Comparison of ENCODE assay signal across 1 fruit fly cellular context in genomic region chr3R:5672658-5673217, dm6.
A peak's percentile ranks its signal among the peaks of the same experiment; 100 is the strongest.
TF ChIP-seq lines count a peak whose summit lies in the region.

No protein-coding gene starts in this region.

TF ChIP-seq in whole organism, embryonic, 481 proteins besides CTCF, POLR2A, EP300 and RAD21 (continued from another document and continues in another):
- TF ChIP-seq CG10543 (GFP tag; optimal IDR thresholded peaks at IDR 0.05; lab: Kevin White, UChicago) (peak; percentile 97), CG7357 (GFP tag; IDR thresholded peaks at IDR 0.05; lab: Robert Waterston, UW) (no peak), Bdp1 (GFP tag; optimal IDR thresholded peaks at IDR 0.05; lab: Kevin White, UChicago) (peak; percentile 23), CG7987 (GFP tag; optimal IDR thresholded peaks at IDR 0.05; lab: Kevin White, UChicago) (peak; percentile 97), Fer3 (tag; optimal IDR thresholded peaks at IDR 0.05; lab: Kevin White, UChicago) (peak; percentile 71), CG17829 (tag; optimal IDR thresholded peaks at IDR 0.05; lab: Kevin White, UChicago) (peak; percentile 62), ab (GFP tag; optimal IDR thresholded peaks at IDR 0.05; lab: Kevin White, UChicago) (no peak), Ssrp (tag; optimal IDR thresholded peaks at IDR 0.05; lab: Kevin White, UChicago) (no peak), Pdp1 (GFP tag; optimal IDR thresholded peaks at IDR 0.05; lab: Kevin White, UChicago) (peak; percentile 30 to 83), CG9817 (tag; optimal IDR thresholded peaks at IDR 0.05; lab: Kevin White, UChicago) (no peak), zf30C (GFP tag; optimal IDR thresholded peaks at IDR 0.05; lab: Kevin White, UChicago) (peak; percentile 37), Mes4 (GFP tag; optimal IDR thresholded peaks at IDR 0.05; lab: Kevin White, UChicago) (peak; percentile 64), BEAF-32 (GFP tag; optimal IDR thresholded peaks at IDR 0.05; lab: Kevin White, UChicago) (no peak), CG10267 (tag; optimal IDR thresholded peaks at IDR 0.05; lab: Kevin White, UChicago) (peak; percentile 44), CG6272 (GFP tag; IDR thresholded peaks at IDR 0.05; lab: Robert Waterston, UW) (no peak), CG12219 (GFP tag; optimal IDR thresholded peaks at IDR 0.05; lab: Kevin White, UChicago) (peak; percentile 77), crp (GFP tag; optimal IDR thresholded peaks at IDR 0.05; lab: Kevin White, UChicago) (peak in 1 of 2 experiments; percentile 52), Ets65A (GFP tag; lab: Kevin White, UChicago) (peak; percentile 79), Poxn (GFP tag; IDR thresholded peaks at IDR 0.05; lab: Robert Waterston, UW) (no peak), Dref (GFP tag; IDR thresholded peaks at IDR 0.05; lab: Robert Waterston, UW) (no peak), NC2α (GFP tag; optimal IDR thresholded peaks at IDR 0.05; lab: Kevin White, UChicago) (peak; percentile 58), CG6683 (GFP tag; optimal IDR thresholded peaks at IDR 0.05; lab: Kevin White, UChicago) (peak; percentile 81), Eip74EF (GFP tag; optimal IDR thresholded peaks at IDR 0.05; lab: Kevin White, UChicago) (peak in 1 of 2 experiments; percentile 91), Ada2b (GFP tag; IDR thresholded peaks at IDR 0.05; lab: Robert Waterston, UW) (no peak), D19A (tag; optimal IDR thresholded peaks at IDR 0.05; lab: Kevin White, UChicago) (peak; percentile 65), CG12155 (GFP tag; optimal IDR thresholded peaks at IDR 0.05; lab: Kevin White, UChicago) (no peak), CG14965 (GFP tag; optimal IDR thresholded peaks at IDR 0.05; lab: Kevin White, UChicago; ENCODE audit: borderline replicate concordance) (peak; percentile 14), Hr78 (GFP tag; optimal IDR thresholded peaks at IDR 0.05; lab: Kevin White, UChicago) (peak in 1 of 2 experiments; percentile 5), pita (GFP tag; optimal IDR thresholded peaks at IDR 0.05; lab: Kevin White, UChicago) (no peak), btn (GFP tag; optimal IDR thresholded peaks at IDR 0.05; lab: Kevin White, UChicago) (peak; percentile 57), CG12744 (GFP tag; optimal IDR thresholded peaks at IDR 0.05; lab: Kevin White, UChicago) (no peak), CG2678 (tag; optimal IDR thresholded peaks at IDR 0.05; lab: Kevin White, UChicago) (no peak), inv (GFP tag; IDR thresholded peaks at IDR 0.05; lab: Robert Waterston, UW; ENCODE audit: partially characterized antibody) (no peak), Ravus (GFP tag; IDR thresholded peaks at IDR 0.05; lab: Robert Waterston, UW) (no peak), Mad (GFP tag; optimal IDR thresholded peaks at IDR 0.05; lab: Kevin White, UChicago) (peak; percentile 77), Sry-δ (GFP tag; optimal IDR thresholded peaks at IDR 0.05; lab: Kevin White, UChicago) (peak; percentile 7), Dbx (GFP tag; IDR thresholded peaks at IDR 0.05; lab: Robert Waterston, UW) (peak; percentile 52; the same call in 1 of the 3 replicates), NK7.1 (GFP tag; optimal IDR thresholded peaks at IDR 0.05; lab: Kevin White, UChicago) (peak; percentile 71), Hr3 (GFP tag; optimal IDR thresholded peaks at IDR 0.05; lab: Kevin White, UChicago) (peak; percentile 11), CG2120 (GFP tag; optimal IDR thresholded peaks at IDR 0.05; lab: Kevin White, UChicago) (peak; percentile 54), tgo (GFP tag; IDR thresholded peaks at IDR 0.05; lab: Robert Waterston, UW) (no peak), ftz-f1 (GFP tag; optimal IDR thresholded peaks at IDR 0.05; lab: Kevin White, UChicago) (peak; percentile 71), sima (GFP tag; optimal IDR thresholded peaks at IDR 0.05; lab: Kevin White, UChicago) (peak; percentile 32), Deaf1 (tag; optimal IDR thresholded peaks at IDR 0.05; lab: Kevin White, UChicago) (no peak), CG4820 (GFP tag; optimal IDR thresholded peaks at IDR 0.05; lab: Kevin White, UChicago) (peak; percentile 22), Camta (GFP tag; optimal IDR thresholded peaks at IDR 0.05; lab: Kevin White, UChicago) (peak; percentile 49), CG8765 (GFP tag; IDR thresholded peaks at IDR 0.05; lab: Robert Waterston, UW) (no peak), al (GFP tag; IDR thresholded peaks at IDR 0.05; lab: Robert Waterston, UW) (no peak), Lim3 (GFP tag; IDR thresholded peaks at IDR 0.05; lab: Robert Waterston, UW) (no peak), dimm (GFP tag; IDR thresholded peaks at IDR 0.05; lab: Robert Waterston, UW) (no peak), CG10209 (GFP tag; optimal IDR thresholded peaks at IDR 0.05; lab: Kevin White, UChicago) (peak; percentile 78), GATAe (GFP tag; conservative IDR thresholded peaks at IDR 0.05; lab: Robert Waterston, UW) (no peak), Atf6 (GFP tag; IDR thresholded peaks at IDR 0.05; lab: Robert Waterston, UW) (peak; percentile 62), Stat92E (GFP tag; optimal IDR thresholded peaks at IDR 0.05; lab: Kevin White, UChicago) (peak in 1 of 3 experiments; percentile 67), B-H1 (GFP tag; IDR thresholded peaks at IDR 0.05; lab: Robert Waterston, UW) (peak; percentile 26; the same call in 1 of the 3 replicates), CG13775 (GFP tag; optimal IDR thresholded peaks at IDR 0.05; lab: Kevin White, UChicago) (peak; percentile 39), NFAT (GFP tag; IDR thresholded peaks at IDR 0.05; lab: Robert Waterston, UW) (no peak), tx (GFP tag; optimal IDR thresholded peaks at IDR 0.05; lab: Kevin White, UChicago) (no peak), CG18599 (GFP tag; optimal IDR thresholded peaks at IDR 0.05; lab: Kevin White, UChicago) (peak; percentile 92), CG14860 (GFP tag; IDR thresholded peaks at IDR 0.05; lab: Robert Waterston, UW; ENCODE audit: partially characterized antibody) (no peak), CG9932 (GFP tag; IDR thresholded peaks at IDR 0.05; lab: Robert Waterston, UW) (0 out of 2 replicates have a peak, but pooled peaks have one; percentile 12), Nf-YC (tag; optimal IDR thresholded peaks at IDR 0.05; lab: Kevin White, UChicago) (no peak), CG3163 (GFP tag; optimal IDR thresholded peaks at IDR 0.05; lab: Kevin White, UChicago) (peak; percentile 44), Hey (tag; optimal IDR thresholded peaks at IDR 0.05; lab: Kevin White, UChicago) (peak; percentile 85), az2 (GFP tag; optimal IDR thresholded peaks at IDR 0.05; lab: Kevin White, UChicago) (no peak), fd102C (GFP tag; optimal IDR thresholded peaks at IDR 0.05; lab: Kevin White, UChicago) (peak; percentile 67), pho (GFP tag; optimal IDR thresholded peaks at IDR 0.05; lab: Kevin White, UChicago) (peak; percentile 18), CG8388 (GFP tag; optimal IDR thresholded peaks at IDR 0.05; lab: Kevin White, UChicago) (peak; percentile 40), Atf-2 (GFP tag; optimal IDR thresholded peaks at IDR 0.05; lab: Kevin White, UChicago) (peak; percentile 33), CG7556 (GFP tag; optimal IDR thresholded peaks at IDR 0.05; lab: Kevin White, UChicago) (peak; percentile 79), CG8478 (optimal IDR thresholded peaks at IDR 0.05; lab: Kevin White, UChicago) (no peak), amos (GFP tag; IDR thresholded peaks at IDR 0.05; lab: Robert Waterston, UW; ENCODE audit: partially characterized antibody) (no peak; the same call in 1 of the 2 replicates), pan (optimal IDR thresholded peaks at IDR 0.05; lab: Kevin White, UChicago) (no peak), pan (GFP tag; optimal IDR thresholded peaks at IDR 0.05 in 1 of 2, IDR thresholded peaks at IDR 0.05 in 1 of 2) (peak in 1 of 2 experiments; percentile 47), disco-r (GFP tag; optimal IDR thresholded peaks at IDR 0.05; lab: Kevin White, UChicago) (peak; percentile 25), CG7271 (tag; optimal IDR thresholded peaks at IDR 0.05; lab: Kevin White, UChicago) (peak; percentile 73), Hand (GFP tag; optimal IDR thresholded peaks at IDR 0.05; lab: Kevin White, UChicago) (peak; percentile 76), CG1647 (GFP tag; optimal IDR thresholded peaks at IDR 0.05; lab: Kevin White, UChicago) (no peak), YL-1 (GFP tag; optimal IDR thresholded peaks at IDR 0.05; lab: Kevin White, UChicago) (peak; percentile 95), CG15011 (GFP tag; optimal IDR thresholded peaks at IDR 0.05; lab: Kevin White, UChicago) (peak; percentile 80), CG30020 (tag; optimal IDR thresholded peaks at IDR 0.05; lab: Kevin White, UChicago) (peak; percentile 21), lbe (GFP tag; optimal IDR thresholded peaks at IDR 0.05; lab: Kevin White, UChicago) (peak; percentile 12), pfk (GFP tag; optimal IDR thresholded peaks at IDR 0.05; lab: Kevin White, UChicago) (peak; percentile 79), wek (GFP tag; optimal IDR thresholded peaks at IDR 0.05; lab: Kevin White, UChicago) (peak; percentile 96), trem (tag; optimal IDR thresholded peaks at IDR 0.05; lab: Kevin White, UChicago) (peak; percentile 25), CHES-1-like (GFP tag; optimal IDR thresholded peaks at IDR 0.05; lab: Kevin White, UChicago) (peak; percentile 57), CG18011 (GFP tag; optimal IDR thresholded peaks at IDR 0.05; lab: Kevin White, UChicago) (peak; percentile 63), Dek (tag; optimal IDR thresholded peaks at IDR 0.05; lab: Kevin White, UChicago) (peak; percentile 57), Side (GFP tag; optimal IDR thresholded peaks at IDR 0.05; lab: Kevin White, UChicago) (peak; percentile 88), pzg (GFP tag; optimal IDR thresholded peaks at IDR 0.05; lab: Kevin White, UChicago) (peak; percentile 19), CG42726 (GFP tag; IDR thresholded peaks at IDR 0.05; lab: Robert Waterston, UW; ENCODE audit: partially characterized antibody) (no peak), nau (GFP tag; optimal IDR thresholded peaks at IDR 0.05; lab: Kevin White, UChicago) (no peak), slbo (GFP tag; IDR thresholded peaks at IDR 0.05; lab: Robert Waterston, UW) (0 out of 2 replicates have a peak, but pooled peaks have one; percentile 18), Oaz (GFP tag; IDR thresholded peaks at IDR 0.05; lab: Robert Waterston, UW) (no peak), CG34376 (GFP tag; optimal IDR thresholded peaks at IDR 0.05; lab: Kevin White, UChicago) (peak; percentile 94), emc (GFP tag; optimal IDR thresholded peaks at IDR 0.05; lab: Kevin White, UChicago) (no peak), CG3407 (GFP tag; optimal IDR thresholded peaks at IDR 0.05; lab: Kevin White, UChicago) (peak; percentile 91), ac (GFP tag; optimal IDR thresholded peaks at IDR 0.05; lab: Kevin White, UChicago) (peak; percentile 84), CG4282 (GFP tag; optimal IDR thresholded peaks at IDR 0.05; lab: Kevin White, UChicago) (no peak), HLH54F (GFP tag; optimal IDR thresholded peaks at IDR 0.05; lab: Kevin White, UChicago) (peak; percentile 19), CG14710 (tag; optimal IDR thresholded peaks at IDR 0.05; lab: Kevin White, UChicago) (peak; percentile 72), sens (GFP tag; lab: Kevin White, UChicago) (peak; percentile 95), Meics (GFP tag; optimal IDR thresholded peaks at IDR 0.05; lab: Kevin White, UChicago) (peak; percentile 83), crc (GFP tag; optimal IDR thresholded peaks at IDR 0.05; lab: Kevin White, UChicago) (peak; percentile 30), CG8089 (GFP tag; optimal IDR thresholded peaks at IDR 0.05; lab: Kevin White, UChicago) (peak; percentile 59), vnd (GFP tag; IDR thresholded peaks at IDR 0.05; lab: Robert Waterston, UW; ENCODE audit: partially characterized antibody) (no peak), CG31441 (GFP tag; IDR thresholded peaks at IDR 0.05; lab: Robert Waterston, UW) (peak; percentile 64; the same call in 1 of the 2 replicates), Opbp (GFP tag; IDR thresholded peaks at IDR 0.05; lab: Robert Waterston, UW; ENCODE audit: partially characterized antibody) (no peak), CG8359 (GFP tag; optimal IDR thresholded peaks at IDR 0.05; lab: Kevin White, UChicago; ENCODE audit: borderline replicate concordance) (peak; percentile 72), CG10462 (GFP tag; optimal IDR thresholded peaks at IDR 0.05; lab: Kevin White, UChicago) (no peak), corto (GFP tag; optimal IDR thresholded peaks at IDR 0.05; lab: Kevin White, UChicago) (peak; percentile 31), CG3995 (GFP tag; optimal IDR thresholded peaks at IDR 0.05; lab: Kevin White, UChicago) (no peak), Usf (GFP tag; optimal IDR thresholded peaks at IDR 0.05; lab: Kevin White, UChicago) (peak; percentile 21), h (optimal IDR thresholded peaks at IDR 0.05; lab: Kevin White, UChicago) (no peak), CG11723 (GFP tag; optimal IDR thresholded peaks at IDR 0.05; lab: Kevin White, UChicago) (peak; percentile 87), CG15696 (tag; optimal IDR thresholded peaks at IDR 0.05; lab: Kevin White, UChicago) (peak; percentile 80), jumu (GFP tag; optimal IDR thresholded peaks at IDR 0.05; lab: Kevin White, UChicago) (no peak), HmgD (GFP tag; optimal IDR thresholded peaks at IDR 0.05; lab: Kevin White, UChicago) (peak; percentile 11), vfl (GFP tag; optimal IDR thresholded peaks at IDR 0.05; lab: Kevin White, UChicago) (no peak), Aef1 (GFP tag; IDR thresholded peaks at IDR 0.05; lab: Robert Waterston, UW) (peak; percentile 39; the same call in 1 of the 3 replicates), Drgx (GFP tag; IDR thresholded peaks at IDR 0.05; lab: Robert Waterston, UW) (peak; percentile 38; the same call in 1 of the 2 replicates), Hmr (GFP tag; optimal IDR thresholded peaks at IDR 0.05; lab: Kevin White, UChicago) (peak; percentile 86), tup (GFP tag; optimal IDR thresholded peaks at IDR 0.05; lab: Kevin White, UChicago) (peak; percentile 48), sens-2 (GFP tag; IDR thresholded peaks at IDR 0.05; lab: Robert Waterston, UW) (peak; percentile 51), lab (GFP tag; optimal IDR thresholded peaks at IDR 0.05; lab: Kevin White, UChicago) (peak; percentile 94), Mrtf (GFP tag; IDR thresholded peaks at IDR 0.05; lab: Robert Waterston, UW) (no peak), CG15514 (GFP tag; optimal IDR thresholded peaks at IDR 0.05; lab: Kevin White, UChicago) (peak; percentile 72), danr (GFP tag; IDR thresholded peaks at IDR 0.05; lab: Robert Waterston, UW) (no peak), CG10959 (GFP tag; IDR thresholded peaks at IDR 0.05; lab: Robert Waterston, UW) (no peak), yki (optimal IDR thresholded peaks at IDR 0.05; lab: Kevin White, UChicago) (no peak), cas (GFP tag; IDR thresholded peaks at IDR 0.05; lab: Robert Waterston, UW) (no peak), br (optimal IDR thresholded peaks at IDR 0.05; lab: Kevin White, UChicago) (no peak)
